Fruit fly (Drosophila melanogaster): ENCODE measurements around the gene Fntb.

The Fntb gene

dm6 chr3R:16483877-16484417 lies 51.1 kb downstream of the Fntb start, which contains the start of gene Der-2 (continued):
- peak; percentile 96 for TF ChIP-seq CG34224 (GFP tag; IDR thresholded peaks at IDR 0.05; ENCODE audit: partially characterized antibody)
- no peak for TF ChIP-seq br (optimal IDR thresholded peaks at IDR 0.05)
- TF ChIP-seq Pdp1 (GFP tag; optimal IDR thresholded peaks at IDR 0.05), result no peak
- TF ChIP-seq CG4617 (GFP tag; optimal IDR thresholded peaks at IDR 0.05; ENCODE audit: borderline replicate concordance), result peak; percentile 49
- TF ChIP-seq mirr (GFP tag; optimal IDR thresholded peaks at IDR 0.05), result no peak
- no peak for TF ChIP-seq vfl (GFP tag; optimal IDR thresholded peaks at IDR 0.05)
- TF ChIP-seq CG8944 (GFP tag; optimal IDR thresholded peaks at IDR 0.05), result no peak
- TF ChIP-seq row (GFP tag; IDR thresholded peaks at IDR 0.05), result peak; percentile 52; the same call in 2 of the 3 replicates
- no peak for TF ChIP-seq CG16815 (GFP tag; optimal IDR thresholded peaks at IDR 0.05)
- TF ChIP-seq CG2129 (GFP tag; IDR thresholded peaks at IDR 0.05; ENCODE audit: partially characterized antibody), result peak; percentile 80
- TF ChIP-seq grn (GFP tag; optimal IDR thresholded peaks at IDR 0.05), result no peak
- peak; percentile 75; the same call in 2 of the 3 replicates for TF ChIP-seq hb (GFP tag; IDR thresholded peaks at IDR 0.05; ENCODE audit: partially characterized antibody)
- TF ChIP-seq trem (tag; optimal IDR thresholded peaks at IDR 0.05), result peak; percentile 40
- TF ChIP-seq CG14014 (GFP tag; IDR thresholded peaks at IDR 0.05), result no peak
- TF ChIP-seq CG14860 (GFP tag; IDR thresholded peaks at IDR 0.05; ENCODE audit: partially characterized antibody), result peak; percentile 74
- TF ChIP-seq CG12299 (tag; optimal IDR thresholded peaks at IDR 0.05), result no peak
- TF ChIP-seq CG7963 (GFP tag; IDR thresholded peaks at IDR 0.05; ENCODE audit: partially characterized antibody), result peak; percentile 77
- no peak for TF ChIP-seq Ssrp (tag; optimal IDR thresholded peaks at IDR 0.05)
- no peak for TF ChIP-seq CG14965 (GFP tag; optimal IDR thresholded peaks at IDR 0.05; ENCODE audit: borderline replicate concordance)
- no peak for TF ChIP-seq salm (tag; optimal IDR thresholded peaks at IDR 0.05)
- TF ChIP-seq danr (GFP tag; IDR thresholded peaks at IDR 0.05), result no peak
- TF ChIP-seq slou (GFP tag; optimal IDR thresholded peaks at IDR 0.05), result no peak
- TF ChIP-seq Fer2 (tag; optimal IDR thresholded peaks at IDR 0.05), result no peak
- no peak for TF ChIP-seq Dip2 (GFP tag; IDR thresholded peaks at IDR 0.05)
- no peak for TF ChIP-seq CG13296 (GFP tag; optimal IDR thresholded peaks at IDR 0.05)
- no peak for TF ChIP-seq sisA (GFP tag; IDR thresholded peaks at IDR 0.05)
- TF ChIP-seq Doc3 (GFP tag; IDR thresholded peaks at IDR 0.05; ENCODE audit: partially characterized antibody), result peak; percentile 95
- TF ChIP-seq CG10543 (GFP tag; optimal IDR thresholded peaks at IDR 0.05), result no peak
- no peak for TF ChIP-seq CG18764 (GFP tag; optimal IDR thresholded peaks at IDR 0.05)
- no peak for TF ChIP-seq HLH3B (GFP tag; IDR thresholded peaks at IDR 0.05)
- TF ChIP-seq BEAF-32 (GFP tag; optimal IDR thresholded peaks at IDR 0.05), result peak; percentile 77
- TF ChIP-seq zen (tag; optimal IDR thresholded peaks at IDR 0.05), result no peak
- TF ChIP-seq Ets65A (GFP tag), result peak; percentile 67
- TF ChIP-seq lab (GFP tag; optimal IDR thresholded peaks at IDR 0.05), result no peak
- TF ChIP-seq CG8089 (GFP tag; optimal IDR thresholded peaks at IDR 0.05), result no peak
- 0 out of 2 replicates have a peak, but pooled peaks have one; percentile 32 for TF ChIP-seq vvl (GFP tag; IDR thresholded peaks at IDR 0.05)
- TF ChIP-seq MESR4 (GFP tag; optimal IDR thresholded peaks at IDR 0.05), result peak; percentile 61
- TF ChIP-seq CG42726 (GFP tag; IDR thresholded peaks at IDR 0.05; ENCODE audit: partially characterized antibody), result peak; percentile 86
- no peak for TF ChIP-seq CG17328 (GFP tag; IDR thresholded peaks at IDR 0.05)
- peak; percentile 5 for TF ChIP-seq YL-1 (GFP tag; optimal IDR thresholded peaks at IDR 0.05)
- no peak for TF ChIP-seq phol (tag; optimal IDR thresholded peaks at IDR 0.05)
- TF ChIP-seq crol (GFP tag; IDR thresholded peaks at IDR 0.05), result no peak
- no peak for TF ChIP-seq MTF-1 (GFP tag; optimal IDR thresholded peaks at IDR 0.05; ENCODE audit: borderline replicate concordance)
- peak; percentile 94 for TF ChIP-seq Dll (GFP tag; IDR thresholded peaks at IDR 0.05; ENCODE audit: partially characterized antibody)
- TF ChIP-seq CG9817 (tag; optimal IDR thresholded peaks at IDR 0.05), result no peak

All from whole organism, embryonic.